Worm (Caenorhabditis elegans) whole organism, L4 larva: ENCODE measurements around the gene C28D4.5.

Experiments used
- D1046.2 ChIP-seq: fragments of 200-800 bp; sonication (Bioruptor generic); IDR thresholded peaks from 2 replicates; pipeline ENCODE4 v1.3.6; 2022; ENCODE audit warnings: missing genetic modification characterization, missing compliant biosample characterization
- F10B5.3 ChIP-seq: sonication (generic microtip); optimal IDR thresholded peaks from 2 replicates; lab custom pipeline; 2016; ENCODE audit warnings: mild to moderate bottlenecking, missing genetic modification characterization, missing compliant biosample characterization
- F26F4.8 ChIP-seq: fragments of 200-800 bp; sonication (Bioruptor generic); conservative IDR thresholded peaks from 2 replicates; pipeline ENCODE4 v1.3.6; 2022; ENCODE audit warnings: missing genetic modification characterization, missing compliant biosample characterization
- R02D3.7 ChIP-seq: fragments of 150-350 bp; sonication (generic microtip); optimal IDR thresholded peaks from 3 replicates; lab custom pipeline; 2014; ENCODE audit warnings: missing biosample characterization, missing genetic modification characterization
- T26A8.4 ChIP-seq: fragments of 200-800 bp; sonication (Bioruptor generic); IDR thresholded peaks from 2 replicates; pipeline ENCODE4 v1.3.6; 2022; ENCODE audit warnings: missing genetic modification characterization, missing compliant biosample characterization
- Y105C5A.15 ChIP-seq: fragments of 200-800 bp; sonication (Bioruptor generic); IDR thresholded peaks from 2 replicates; pipeline ENCODE4 v1.3.6; 2022; ENCODE audit warnings: missing genetic modification characterization, missing compliant biosample characterization
- Y75B8A.6 ChIP-seq: fragments of 200-800 bp; sonication (Bioruptor generic); IDR thresholded peaks from 2 replicates; pipeline ENCODE4 v1.3.6; 2022; ENCODE audit warnings: missing genetic modification reagents, missing genetic modification characterization, missing compliant biosample characterization
- ZK546.5 ChIP-seq, 2 experiments: sonication (generic microtip); optimal IDR thresholded peaks; 2 replicates each; lab custom pipeline; 2017; ENCODE audit warnings: missing biosample characterization in 2 of 2, missing genetic modification characterization in 2 of 2
- aha-1 ChIP-seq: fragments of 150-350 bp; peaks from one replicate; lab custom pipeline; 2014; ENCODE audit warnings: missing biosample characterization, missing genetic modification characterization
- arid-1 ChIP-seq: fragments of 200-800 bp; sonication (Bioruptor generic); conservative IDR thresholded peaks from 2 replicates; pipeline ENCODE4 v1.3.6; 2022; ENCODE audit warnings: missing genetic modification reagents, missing genetic modification characterization, missing compliant biosample characterization
- ceh-20 ChIP-seq: fragments of 200-800 bp; sonication (Bioruptor generic); IDR thresholded peaks from 2 replicates; pipeline ENCODE4 v1.3.6; 2022; ENCODE audit warnings: missing genetic modification reagents, missing genetic modification characterization, missing compliant biosample characterization
- ceh-28 ChIP-seq: fragments of 150-350 bp; optimal IDR thresholded peaks from 2 replicates; lab custom pipeline; 2014; ENCODE audit warnings: missing biosample characterization, missing genetic modification reagents, missing genetic modification characterization
- ceh-32 ChIP-seq: sonication (generic microtip); optimal IDR thresholded peaks from 2 replicates; lab custom pipeline; 2016; ENCODE audit warnings: mild to moderate bottlenecking, missing genetic modification characterization, missing compliant biosample characterization; ENCODE audit not compliant: poor library complexity
- ceh-82 ChIP-seq: sonication (generic microtip); optimal IDR thresholded peaks from 2 replicates; lab custom pipeline; 2017; ENCODE audit warnings: missing biosample characterization, missing genetic modification characterization
- ces-1 ChIP-seq: fragments of 150-350 bp; sonication (generic microtip); optimal IDR thresholded peaks from 4 replicates; lab custom pipeline; 2014; ENCODE audit warnings: missing biosample characterization, missing genetic modification reagents, missing genetic modification characterization
- ctbp-1 ChIP-seq: fragments of 200-800 bp; sonication (Bioruptor generic); IDR thresholded peaks from 2 replicates; pipeline ENCODE4 v1.3.6; 2022; ENCODE audit warnings: missing genetic modification reagents, missing genetic modification characterization, missing compliant biosample characterization
- daf-12 ChIP-seq: fragments of 150-350 bp; optimal IDR thresholded peaks from 2 replicates; lab custom pipeline; 2014; ENCODE audit warnings: missing biosample characterization, missing genetic modification reagents, missing genetic modification characterization
- daf-16 ChIP-seq, 3 experiments: sonication (generic microtip); optimal IDR thresholded peaks; 2 replicates each; lab custom pipeline; 2016 to 2017; ENCODE audit warnings: missing genetic modification characterization in 3 of 3, missing genetic modification reagents in 3 of 3, mild to moderate bottlenecking in 2 of 3, missing compliant biosample characterization in 2 of 3, missing biosample characterization in 1 of 3, moderate library complexity in 1 of 3
- dmd-6 ChIP-seq: fragments of 200-800 bp; sonication (Bioruptor generic); IDR thresholded peaks from 2 replicates; pipeline ENCODE4 v1.3.6; 2022; ENCODE audit warnings: missing genetic modification reagents, missing genetic modification characterization, missing compliant biosample characterization
- dmd-8 ChIP-seq: fragments of 200-800 bp; sonication (Bioruptor generic); IDR thresholded peaks from 2 replicates; pipeline ENCODE4 v1.3.6; 2022; ENCODE audit warnings: missing genetic modification characterization, missing compliant biosample characterization
- dmd-9 ChIP-seq: fragments of 200-800 bp; sonication (Bioruptor generic); IDR thresholded peaks from 2 replicates; pipeline ENCODE4 v1.3.6; 2022; ENCODE audit warnings: missing genetic modification reagents, missing genetic modification characterization, missing compliant biosample characterization
- dve-1 ChIP-seq: sonication (generic microtip); optimal IDR thresholded peaks from 2 replicates; lab custom pipeline; 2017; ENCODE audit warnings: antibody characterized with exemption, mild to moderate bottlenecking, missing genetic modification characterization, missing compliant biosample characterization; ENCODE audit not compliant: insufficient read depth
- egl-43 ChIP-seq: fragments of 200-800 bp; sonication (Bioruptor generic); IDR thresholded peaks from 2 replicates; pipeline ENCODE4 v1.3.6; 2022; ENCODE audit warnings: missing genetic modification reagents, missing genetic modification characterization, missing compliant biosample characterization
- fkh-10 ChIP-seq: fragments of 150-350 bp; optimal IDR thresholded peaks from 2 replicates; lab custom pipeline; 2014; ENCODE audit warnings: missing biosample characterization, missing genetic modification reagents, missing genetic modification characterization
- gei-8 ChIP-seq: fragments of 200-800 bp; sonication (Bioruptor generic); optimal IDR thresholded peaks from 2 replicates; lab custom pipeline; 2018; ENCODE audit warnings: mild to moderate bottlenecking, missing genetic modification characterization, missing compliant biosample characterization
- hlh-11 ChIP-seq: fragments of 200-800 bp; sonication (Bioruptor generic); optimal IDR thresholded peaks from 2 replicates; lab custom pipeline; 2018; ENCODE audit warnings: mild to moderate bottlenecking, missing genetic modification characterization, missing compliant biosample characterization
- hlh-30 ChIP-seq: sonication (generic microtip); optimal IDR thresholded peaks from 2 replicates; lab custom pipeline; 2017; ENCODE audit warnings: antibody characterized with exemption, mild to moderate bottlenecking, missing genetic modification characterization, missing compliant biosample characterization; ENCODE audit not compliant: insufficient read depth
- lim-7 ChIP-seq: fragments of 200-800 bp; sonication (Bioruptor generic); IDR thresholded peaks from 2 replicates; pipeline ENCODE4 v1.3.6; 2022; ENCODE audit warnings: missing genetic modification characterization, missing compliant biosample characterization
- lin-15B ChIP-seq: fragments of 150-350 bp; sonication (generic microtip); optimal IDR thresholded peaks from 3 replicates; lab custom pipeline; 2014; ENCODE audit warnings: missing biosample characterization, missing genetic modification characterization
- madf-9 ChIP-seq: fragments of 200-800 bp; sonication (Bioruptor generic); conservative IDR thresholded peaks from 2 replicates; pipeline ENCODE4 v1.3.6; 2022; ENCODE audit warnings: missing genetic modification reagents, missing genetic modification characterization, missing compliant biosample characterization
- mdl-1 ChIP-seq, 2 experiments: fragments of 150-350 bp in 1 of 2; sonication (generic microtip) in 1 of 2; optimal IDR thresholded peaks; 2 replicates each; lab custom pipeline; 2014 to 2017; ENCODE audit warnings: missing biosample characterization in 2 of 2, missing genetic modification characterization in 2 of 2
- mdt-29 ChIP-seq: fragments of 200-800 bp; sonication (Bioruptor generic); IDR thresholded peaks from 2 replicates; pipeline ENCODE4 v1.3.6; 2022; ENCODE audit warnings: missing genetic modification reagents, missing genetic modification characterization, missing compliant biosample characterization
- mxl-3 ChIP-seq: fragments of 200-800 bp; sonication (Bioruptor generic); optimal IDR thresholded peaks from 2 replicates; lab custom pipeline; 2018; ENCODE audit warnings: mild to moderate bottlenecking, missing genetic modification characterization, missing compliant biosample characterization
- nhr-111 ChIP-seq: fragments of 200-800 bp; sonication (Bioruptor generic); optimal IDR thresholded peaks from 2 replicates; lab custom pipeline; 2018; ENCODE audit warnings: mild to moderate bottlenecking, missing genetic modification characterization, missing compliant biosample characterization
- nhr-28 ChIP-seq: fragments of 150-350 bp; optimal IDR thresholded peaks from 2 replicates; lab custom pipeline; 2014; ENCODE audit warnings: missing biosample characterization, missing genetic modification characterization
- nhr-76 ChIP-seq: fragments of 150-350 bp; optimal IDR thresholded peaks from 2 replicates; lab custom pipeline; 2014; ENCODE audit warnings: missing biosample characterization, missing genetic modification characterization
- php-3 ChIP-seq: fragments of 200-800 bp; sonication (Bioruptor generic); IDR thresholded peaks from 2 replicates; pipeline ENCODE4 v1.3.6; 2022; ENCODE audit warnings: missing genetic modification reagents, missing genetic modification characterization, missing compliant biosample characterization
- skn-1 ChIP-seq: fragments of 150-350 bp; optimal IDR thresholded peaks from 2 replicates; lab custom pipeline; 2014; ENCODE audit warnings: missing biosample characterization, missing genetic modification characterization
- tra-1 ChIP-seq: fragments of 200-800 bp; sonication (Bioruptor generic); IDR thresholded peaks from 2 replicates; pipeline ENCODE4 v1.3.6; 2022; ENCODE audit warnings: missing genetic modification reagents, missing genetic modification characterization, missing compliant biosample characterization
- unc-62 ChIP-seq, 3 experiments: fragments of 150-350 bp in 1 of 3; sonication (generic microtip); optimal IDR thresholded peaks in 2 of 3; peaks in 1 of 3; 1 replicate in 1 of 3; 2 replicates in 2 of 3; lab custom pipeline; 2014 to 2017; ENCODE audit warnings: missing biosample characterization in 3 of 3, missing genetic modification characterization in 3 of 3, missing genetic modification reagents in 3 of 3, missing genotype in 1 of 3
- zfp-2 ChIP-seq: sonication (generic microtip); optimal IDR thresholded peaks from 2 replicates; lab custom pipeline; 2016; ENCODE audit warnings: mild to moderate bottlenecking, missing genetic modification characterization, missing compliant biosample characterization
- zfp-3 ChIP-seq: fragments of 200-800 bp; sonication (Bioruptor generic); conservative IDR thresholded peaks from 2 replicates; pipeline ENCODE4 v1.3.6; 2022; ENCODE audit warnings: missing genetic modification reagents, missing genetic modification characterization, missing compliant biosample characterization
- zip-11 ChIP-seq: fragments of 200-800 bp; sonication (Bioruptor generic); IDR thresholded peaks from 2 replicates; pipeline ENCODE4 v1.3.6; 2022; ENCODE audit warnings: missing genetic modification characterization, missing compliant biosample characterization
- ztf-7 ChIP-seq: fragments of 150-350 bp; optimal IDR thresholded peaks from 2 replicates; lab custom pipeline; 2014; ENCODE audit warnings: missing biosample characterization, missing genetic modification characterization

Gene C28D4.5

ce11 chrIV:9738194-9738593 lies 8.5 kb downstream of the C28D4.5 start, which contains the start of gene C28D4.10:
Gene C28D4.10 (plus strand): TSS chrIV:9738494.
- TF ChIP-seq T26A8.4 (GFP tag; lab: Robert Waterston, UW) (no peak), ceh-32 (tag; lab: Kevin White, UChicago) (no peak), fkh-10 (GFP tag; lab: Kevin White, UChicago) (no peak), mdl-1 (tag; optimal IDR thresholded peaks at IDR 0.05; lab: Kevin White, UChicago) (no peak), R02D3.7 (tag; lab: Kevin White, UChicago) (no peak), zip-11 (GFP tag; lab: Robert Waterston, UW) (no peak), Y105C5A.15 (no peak), nhr-76 (tag; lab: Kevin White, UChicago) (no peak), mdt-29 (GFP tag; lab: Robert Waterston, UW) (no peak), lin-15B (tag; lab: Kevin White, UChicago) (no peak), ztf-7 (no peak), F10B5.3 (tag; lab: Kevin White, UChicago) (no peak), egl-43 (GFP tag; lab: Robert Waterston, UW) (no peak), F26F4.8 (GFP tag; lab: Robert Waterston, UW) (no peak), ctbp-1 (GFP tag; lab: Robert Waterston, UW) (no peak), dmd-8 (GFP tag; lab: Robert Waterston, UW) (no peak), ces-1 (no peak), dmd-9 (GFP tag; lab: Robert Waterston, UW) (no peak)

- TF ChIP-seq dve-1 (tag; lab: Kevin White, UChicago) (peak; percentile 44), daf-16 (GFP tag; optimal IDR thresholded peaks at IDR 0.05; lab: Kevin White, UChicago) (no peak), daf-16 (tag; optimal IDR thresholded peaks at IDR 0.05; lab: Kevin White, UChicago) (peak; percentile 57), php-3 (GFP tag; lab: Robert Waterston, UW) (peak; percentile 77), tra-1 (GFP tag; lab: Robert Waterston, UW) (0 out of 2 replicates have a peak, but pooled peaks have one; percentile 21), hlh-11 (tag; lab: Kevin White, UChicago) (peak; percentile 60), zfp-3 (GFP tag; lab: Robert Waterston, UW) (no peak), hlh-30 (tag; lab: Kevin White, UChicago) (peak; percentile 51), mdl-1 (tag; optimal IDR thresholded peaks at IDR 0.05; lab: Kevin White, UChicago) (peak in 1 of 2 experiments; percentile 59), nhr-28 (tag; lab: Kevin White, UChicago) (peak; percentile 31), daf-12 (tag; lab: Kevin White, UChicago) (no peak), D1046.2 (GFP tag; lab: Robert Waterston, UW) (no peak), dmd-6 (GFP tag; lab: Robert Waterston, UW) (peak; percentile 61; the same call in 1 of the 2 replicates)
These were observed 9.4 kb downstream of the C28D4.5 start, which contains the start of gene cka-1 for ce11 chrIV:9737204-9737790. Gene cka-1 (minus strand): TSS chrIV:9737621.

- TF ChIP-seq hlh-30 (tag; lab: Kevin White, UChicago) (peak; percentile 64), Y75B8A.6 (no peak), fkh-10 (GFP tag; lab: Kevin White, UChicago) (no peak), skn-1 (no peak), lin-15B (tag; lab: Kevin White, UChicago) (no peak), gei-8 (GFP tag; lab: Kevin White, UChicago) (no peak), madf-9 (GFP tag; lab: Robert Waterston, UW) (no peak), Y105C5A.15 (no peak), ZK546.5 (tag; optimal IDR thresholded peaks at IDR 0.05; lab: Kevin White, UChicago) (no peak), arid-1 (GFP tag; lab: Robert Waterston, UW) (no peak), ceh-20 (GFP tag; lab: Robert Waterston, UW) (no peak), aha-1 (tag; lab: Kevin White, UChicago) (peak; percentile 94), php-3 (GFP tag; lab: Robert Waterston, UW) (0 out of 2 replicates have a peak, but pooled peaks have one; percentile 62), unc-62 (GFP tag; optimal IDR thresholded peaks at IDR 0.05 in 1 of 2; lab: Kevin White, UChicago) (no peak), unc-62 (tag; optimal IDR thresholded peaks at IDR 0.05; lab: Kevin White, UChicago) (no peak), zfp-2 (tag; lab: Kevin White, UChicago) (no peak), ceh-28 (tag; lab: Kevin White, UChicago) (no peak), dve-1 (tag; lab: Kevin White, UChicago) (peak; percentile 76), ces-1 (no peak), lim-7 (no peak), ceh-82 (tag; lab: Kevin White, UChicago) (no peak), nhr-111 (no peak), ctbp-1 (GFP tag; lab: Robert Waterston, UW) (no peak), mxl-3 (no peak), D1046.2 (GFP tag; lab: Robert Waterston, UW) (no peak)
These were observed 10.9 kb downstream of the C28D4.5 start for ce11 chrIV:9735750-9736149.
